Fruit fly (Drosophila melanogaster) whole organism, embryonic: Measurements from ENCODE around the gene Ppat-Dpck.

ENCODE experiments used
- Ada2b ChIP-seq: fragments of 200-800 bp; sonication (Bioruptor generic); IDR thresholded peaks from 2 replicates; pipeline ENCODE4 v1.3.6; 2022; ENCODE audit warnings: missing biosample characterization, missing genetic modification characterization
- Aef1 ChIP-seq: fragments of 200-800 bp; sonication (Bioruptor generic); IDR thresholded peaks from 3 replicates; pipeline ENCODE4 v1.3.6; 2022; ENCODE audit warnings: missing biosample characterization, missing genetic modification characterization
- Antp ChIP-seq: fragments of 200-800 bp; sonication (Bioruptor generic); optimal IDR thresholded peaks from 3 replicates; lab custom pipeline; 2016; ENCODE audit warnings: missing biosample characterization, missing genetic modification characterization
- CG10979 ChIP-seq: fragments of 200-800 bp; sonication (Bioruptor generic); optimal IDR thresholded peaks from 2 replicates; lab custom pipeline; 2018; ENCODE audit warnings: missing biosample characterization, mild to moderate bottlenecking, missing genetic modification characterization, moderate library complexity
- CG12155 ChIP-seq: fragments of 200-800 bp; sonication (Bioruptor generic); optimal IDR thresholded peaks from 3 replicates; lab custom pipeline; 2016; ENCODE audit warnings: missing biosample characterization, missing genetic modification characterization
- CG13894 ChIP-seq: fragments of 200-800 bp; sonication (Bioruptor generic); optimal IDR thresholded peaks from 3 replicates; lab custom pipeline; 2018; ENCODE audit warnings: missing biosample characterization, mild to moderate bottlenecking, missing genetic modification characterization, moderate library complexity
- CG14441 ChIP-seq: fragments of 200-800 bp; sonication (Bioruptor generic); IDR thresholded peaks from 2 replicates; pipeline ENCODE4 v1.3.6; 2022; ENCODE audit warnings: missing biosample characterization, missing genetic modification characterization
- CG14965 ChIP-seq: fragments of 200-800 bp; sonication (Bioruptor generic); optimal IDR thresholded peaks from 2 replicates; lab custom pipeline; 2016; ENCODE audit warnings: missing biosample characterization, missing genetic modification characterization, borderline replicate concordance
- CG1602 ChIP-seq: fragments of 200-800 bp; sonication (Bioruptor generic); optimal IDR thresholded peaks from 3 replicates; lab custom pipeline; 2016; ENCODE audit warnings: missing biosample characterization, missing genetic modification characterization
- CG18476 ChIP-seq: fragments of 200-800 bp; sonication (Bioruptor generic); optimal IDR thresholded peaks from 2 replicates; lab custom pipeline; 2016; ENCODE audit warnings: missing biosample characterization, mild to moderate bottlenecking, missing genetic modification characterization
- CG2129 ChIP-seq: fragments of 200-800 bp; sonication (Bioruptor generic); IDR thresholded peaks from 2 replicates; pipeline ENCODE4 v1.3.6; 2022; ENCODE audit warnings: missing biosample characterization, missing genetic modification characterization; ENCODE audit not compliant: partially characterized antibody
- CG32767 ChIP-seq: fragments of 200-800 bp; sonication (Bioruptor generic); IDR thresholded peaks from 2 replicates; pipeline ENCODE4 v1.3.6; 2022; ENCODE audit warnings: missing biosample characterization, missing genetic modification characterization
- CG34224 ChIP-seq: fragments of 200-800 bp; sonication (Bioruptor generic); IDR thresholded peaks from 3 replicates; pipeline ENCODE4 v1.3.6; 2022; ENCODE audit warnings: missing biosample characterization, missing genetic modification characterization; ENCODE audit not compliant: partially characterized antibody
- CG34422 ChIP-seq: fragments of 200-800 bp; sonication (Bioruptor generic); IDR thresholded peaks from 3 replicates; pipeline ENCODE4 v1.3.6; 2022; ENCODE audit warnings: missing biosample characterization, missing genetic modification characterization
- CG6683 ChIP-seq: fragments of 200-800 bp; sonication (Bioruptor generic); optimal IDR thresholded peaks from 2 replicates; lab custom pipeline; 2017; ENCODE audit warnings: missing biosample characterization, mild to moderate bottlenecking, missing genetic modification characterization, missing genetic modification reagents
- CG7987 ChIP-seq: fragments of 200-800 bp; sonication (Bioruptor generic); optimal IDR thresholded peaks from 2 replicates; lab custom pipeline; 2018; ENCODE audit warnings: missing biosample characterization, mild to moderate bottlenecking, missing genetic modification characterization, moderate library complexity
- CG8765 ChIP-seq: fragments of 200-800 bp; sonication (Bioruptor generic); IDR thresholded peaks from 2 replicates; pipeline ENCODE4 v1.3.6; 2022; ENCODE audit warnings: missing biosample characterization, missing genetic modification characterization
- CG9437 ChIP-seq: fragments of 200-800 bp; sonication (Bioruptor generic); optimal IDR thresholded peaks from 2 replicates; lab custom pipeline; 2018; ENCODE audit warnings: missing biosample characterization, mild to moderate bottlenecking, missing genetic modification characterization
- CG9797 ChIP-seq: fragments of 200-800 bp; sonication (Bioruptor generic); optimal IDR thresholded peaks from 3 replicates; lab custom pipeline; 2018; ENCODE audit warnings: missing biosample characterization, mild to moderate bottlenecking, missing genetic modification characterization
- D19B ChIP-seq: fragments of 200-800 bp; sonication (Bioruptor generic); optimal IDR thresholded peaks from 2 replicates; lab custom pipeline; 2017; ENCODE audit warnings: missing biosample characterization, mild to moderate bottlenecking, missing genetic modification characterization
- Dp ChIP-seq: fragments of 200-800 bp; sonication (Bioruptor generic); optimal IDR thresholded peaks from 2 replicates; lab custom pipeline; 2018; ENCODE audit warnings: missing biosample characterization, mild to moderate bottlenecking, missing genetic modification characterization, moderate library complexity
- E2f2 ChIP-seq: fragments of 200-800 bp; sonication (Bioruptor generic); IDR thresholded peaks from 2 replicates; pipeline ENCODE4 v1.3.6; 2022; ENCODE audit warnings: missing biosample characterization, missing genetic modification characterization
- Ets65A ChIP-seq: fragments of 200-800 bp; sonication (Bioruptor generic); peaks from one replicate; lab custom pipeline; 2016; ENCODE audit warnings: missing biosample characterization, missing genetic modification characterization
- HLH54F ChIP-seq: fragments of 200-800 bp; sonication (Bioruptor generic); optimal IDR thresholded peaks from 3 replicates; lab custom pipeline; 2016; ENCODE audit warnings: missing biosample characterization, missing genetic modification characterization
- Hr39 ChIP-seq: fragments of >200 bp; optimal IDR thresholded peaks from 2 replicates; lab custom pipeline; 2017
- Jarid2 ChIP-seq: fragments of 200-800 bp; sonication (Bioruptor generic); optimal IDR thresholded peaks from 3 replicates; lab custom pipeline; 2017; ENCODE audit warnings: mild to moderate bottlenecking, missing biosample characterization, missing genetic modification reagents, missing genetic modification characterization
- MBD-R2 ChIP-seq: fragments of 200-800 bp; sonication (Bioruptor generic); IDR thresholded peaks from 2 replicates; pipeline ENCODE4 v1.3.6; 2022; ENCODE audit warnings: missing biosample characterization, missing genetic modification characterization
- MESR4 ChIP-seq: fragments of 200-800 bp; sonication (Bioruptor generic); optimal IDR thresholded peaks from 2 replicates; lab custom pipeline; 2018; ENCODE audit warnings: missing biosample characterization, mild to moderate bottlenecking, missing genetic modification characterization, moderate library complexity
- Myb ChIP-seq: fragments of 200-800 bp; sonication (Bioruptor generic); optimal IDR thresholded peaks from 2 replicates; lab custom pipeline; 2016; ENCODE audit warnings: missing biosample characterization, missing genetic modification characterization
- NC2α ChIP-seq: fragments of 200-800 bp; sonication (Bioruptor generic); optimal IDR thresholded peaks from 2 replicates; lab custom pipeline; 2016; ENCODE audit warnings: missing biosample characterization, missing genetic modification characterization
- NK7.1 ChIP-seq: fragments of 200-800 bp; sonication (Bioruptor generic); optimal IDR thresholded peaks from 3 replicates; lab custom pipeline; 2016; ENCODE audit warnings: missing biosample characterization, missing genetic modification characterization
- Rfx ChIP-seq: fragments of 200-800 bp; sonication (Bioruptor generic); IDR thresholded peaks from 2 replicates; pipeline ENCODE4 v1.3.6; 2022; ENCODE audit warnings: missing biosample characterization, missing genetic modification characterization
- Xbp1 ChIP-seq: fragments of 200-800 bp; sonication (Bioruptor generic); optimal IDR thresholded peaks from 3 replicates; lab custom pipeline; 2016; ENCODE audit warnings: missing biosample characterization, mild to moderate bottlenecking, missing genetic modification characterization
- ara ChIP-seq: fragments of 200-800 bp; sonication (Bioruptor generic); IDR thresholded peaks from 2 replicates; pipeline ENCODE4 v1.3.6; 2022; ENCODE audit warnings: missing biosample characterization, missing genetic modification characterization
- ase ChIP-seq: fragments of 200-800 bp; sonication (Bioruptor generic); IDR thresholded peaks from 3 replicates; pipeline ENCODE4 v1.3.6; 2022; ENCODE audit warnings: missing biosample characterization, missing genetic modification characterization
- cwo ChIP-seq: fragments of 200-800 bp; sonication (Bioruptor generic); optimal IDR thresholded peaks from 3 replicates; lab custom pipeline; 2017; ENCODE audit warnings: missing biosample characterization, missing genetic modification characterization, mild to moderate bottlenecking, moderate library complexity, missing genetic modification reagents
- danr ChIP-seq: fragments of 200-800 bp; sonication (Bioruptor generic); IDR thresholded peaks from 2 replicates; pipeline ENCODE4 v1.3.6; 2022; ENCODE audit warnings: missing biosample characterization, missing genetic modification characterization
- dati ChIP-seq: fragments of 200-800 bp; sonication (Bioruptor generic); IDR thresholded peaks from 2 replicates; pipeline ENCODE4 v1.3.6; 2022; ENCODE audit warnings: missing biosample characterization, missing genetic modification characterization
- dm ChIP-seq: fragments of 200-800 bp; sonication (Bioruptor generic); optimal IDR thresholded peaks from 3 replicates; lab custom pipeline; 2016; ENCODE audit warnings: missing biosample characterization, missing genetic modification characterization
- ewg ChIP-seq: fragments of 200-800 bp; sonication (Bioruptor generic); optimal IDR thresholded peaks from 3 replicates; lab custom pipeline; 2017; ENCODE audit warnings: mild to moderate bottlenecking, missing biosample characterization, missing genetic modification reagents, missing genetic modification characterization
- gem ChIP-seq: fragments of 200-800 bp; sonication (Bioruptor generic); optimal IDR thresholded peaks from 2 replicates; lab custom pipeline; 2019; ENCODE audit warnings: missing biosample characterization, mild to moderate bottlenecking, missing genetic modification characterization, moderate library complexity
- gfzf ChIP-seq: fragments of 200-800 bp; sonication (Bioruptor generic); optimal IDR thresholded peaks from 2 replicates; lab custom pipeline; 2016; ENCODE audit warnings: missing biosample characterization, mild to moderate bottlenecking, missing genetic modification characterization, moderate library complexity
- rib ChIP-seq: fragments of 200-800 bp; sonication (Bioruptor generic); IDR thresholded peaks from 2 replicates; pipeline ENCODE4 v1.3.6; 2022; ENCODE audit warnings: missing biosample characterization, missing genetic modification characterization
- sob ChIP-seq: fragments of 200-800 bp; sonication (Bioruptor generic); IDR thresholded peaks from 2 replicates; pipeline ENCODE4 v1.3.6; 2022; ENCODE audit warnings: missing biosample characterization, missing genetic modification characterization
- stwl ChIP-seq: fragments of 200-800 bp; sonication (Bioruptor generic); optimal IDR thresholded peaks from 3 replicates; lab custom pipeline; 2018; ENCODE audit warnings: missing biosample characterization, mild to moderate bottlenecking, missing genetic modification characterization, moderate library complexity
- trem ChIP-seq: fragments of 200-800 bp; optimal IDR thresholded peaks from 3 replicates; lab custom pipeline; 2019; ENCODE audit warnings: missing biosample characterization, mild to moderate bottlenecking, missing genetic modification characterization, moderate library complexity
- trh ChIP-seq: fragments of 200-800 bp; sonication (Bioruptor generic); optimal IDR thresholded peaks from 2 replicates; lab custom pipeline; 2016; ENCODE audit warnings: missing biosample characterization, missing genetic modification characterization
- vfl ChIP-seq: fragments of 200-800 bp; sonication (Bioruptor generic); optimal IDR thresholded peaks from 2 replicates; lab custom pipeline; 2016; ENCODE audit warnings: missing biosample characterization, missing genetic modification characterization
- vvl ChIP-seq: fragments of 200-800 bp; sonication (Bioruptor generic); IDR thresholded peaks from 2 replicates; pipeline ENCODE4 v1.3.6; 2022; ENCODE audit warnings: missing biosample characterization, missing genetic modification characterization

Ppat-Dpck gene

dm6 chr3L:5777114-5777513 lies 8.5 kb upstream of the Ppat-Dpck start, which contains the start of gene vito (continued):
- TF ChIP-seq CG9437 (GFP tag; lab: Kevin White, UChicago) (peak; percentile 26), CG14965 (GFP tag; lab: Kevin White, UChicago) (no peak), rib (GFP tag; lab: Robert Waterston, UW) (no peak), CG12155 (GFP tag; lab: Kevin White, UChicago) (no peak), MBD-R2 (GFP tag; lab: Robert Waterston, UW) (peak; percentile 44; the same call in 1 of the 2 replicates), HLH54F (GFP tag; lab: Kevin White, UChicago) (no peak), CG34422 (GFP tag; lab: Robert Waterston, UW) (no peak), CG32767 (GFP tag; lab: Robert Waterston, UW) (no peak), Myb (peak; percentile 90), CG2129 (GFP tag; lab: Robert Waterston, UW) (no peak), CG7987 (GFP tag; lab: Kevin White, UChicago) (no peak), MESR4 (GFP tag; lab: Kevin White, UChicago) (peak; percentile 18), CG34224 (GFP tag; lab: Robert Waterston, UW) (no peak), trh (GFP tag; lab: Kevin White, UChicago) (no peak), CG18476 (GFP tag; lab: Kevin White, UChicago) (no peak), E2f2 (GFP tag; lab: Robert Waterston, UW) (peak; percentile 51), vvl (GFP tag; lab: Robert Waterston, UW) (no peak), Dp (GFP tag; lab: Kevin White, UChicago) (peak; percentile 41), NC2α (GFP tag; lab: Kevin White, UChicago) (no peak), Rfx (GFP tag; lab: Robert Waterston, UW) (no peak), NK7.1 (no peak), trem (tag; lab: Kevin White, UChicago) (peak; percentile 11), ewg (GFP tag; lab: Kevin White, UChicago) (no peak), gfzf (GFP tag; lab: Kevin White, UChicago) (peak; percentile 60), Antp (GFP tag; lab: Kevin White, UChicago) (no peak), ase (no peak), stwl (peak; percentile 10), dm (GFP tag; lab: Kevin White, UChicago) (peak; percentile 70), CG9797 (GFP tag; lab: Kevin White, UChicago) (peak; percentile 15)

dm6 chr3L:5774782-5775181 lies 6.2 kb upstream of the Ppat-Dpck start:
- TF ChIP-seq CG32767 (GFP tag; lab: Robert Waterston, UW) = no peak
- TF ChIP-seq ewg (GFP tag; lab: Kevin White, UChicago) = peak; percentile 16
- no peak for TF ChIP-seq Hr39
- no peak for TF ChIP-seq Xbp1 (GFP tag; lab: Kevin White, UChicago)

DNA sequence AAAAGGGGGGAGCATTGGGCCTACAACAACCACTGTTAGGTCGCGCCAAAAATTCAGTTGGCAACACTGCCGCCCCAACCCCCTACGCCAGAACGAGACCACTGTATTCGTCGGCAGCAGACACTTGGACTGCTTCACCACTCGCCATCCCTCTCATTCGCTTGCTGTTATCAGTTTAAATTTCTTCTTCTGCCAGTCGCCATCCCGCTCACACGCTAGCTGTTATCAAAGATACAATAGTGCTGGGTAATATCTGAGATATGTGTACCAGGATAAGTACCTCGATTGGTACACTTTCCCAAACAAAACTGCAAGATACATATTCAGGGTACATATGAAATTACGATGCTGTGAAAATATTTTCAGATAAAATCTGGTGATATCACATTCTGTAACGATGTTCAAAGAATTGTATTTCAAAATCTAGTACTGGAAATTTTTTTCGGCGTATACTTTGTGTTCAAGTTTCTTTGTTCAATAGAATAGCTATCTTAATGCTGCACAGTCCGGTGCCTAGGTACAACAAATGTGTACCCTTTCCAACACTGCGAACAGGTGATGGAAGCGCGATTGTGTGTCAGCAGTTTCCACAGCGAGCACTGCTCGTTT lies 2.3 kb upstream of the Ppat-Dpck start:
- TF ChIP-seq vfl (GFP tag; lab: Kevin White, UChicago) (peak; percentile 73), CG14441 (GFP tag; lab: Robert Waterston, UW) (peak; percentile 77), CG13894 (tag; lab: Kevin White, UChicago) (no peak), CG6683 (GFP tag; lab: Kevin White, UChicago) (peak; percentile 55), Ets65A (GFP tag; lab: Kevin White, UChicago) (peak; percentile 96), CG1602 (GFP tag; lab: Kevin White, UChicago) (peak; percentile 65), cwo (GFP tag; lab: Kevin White, UChicago) (peak; percentile 76), dati (no peak), Jarid2 (no peak), CG10979 (peak; percentile 80), gem (tag; lab: Kevin White, UChicago) (peak; percentile 90), sob (GFP tag; lab: Robert Waterston, UW) (peak; percentile 71), CG8765 (GFP tag; lab: Robert Waterston, UW) (no peak), Aef1 (GFP tag; lab: Robert Waterston, UW) (peak; percentile 56), danr (GFP tag; lab: Robert Waterston, UW) (peak; percentile 27; the same call in 1 of the 2 replicates), Ada2b (GFP tag; lab: Robert Waterston, UW) (peak; percentile 73), D19B (GFP tag; lab: Kevin White, UChicago) (peak; percentile 71), ara (GFP tag; lab: Robert Waterston, UW) (no peak; the same call in 1 of the 2 replicates)
